Worm (Caenorhabditis elegans) whole organism, late embryonic: ENCODE data around the gene fbxc-7.

Source experiments
- hlh-13 ChIP-seq: fragments of 200-800 bp; sonication (Bioruptor generic); optimal IDR thresholded peaks from 2 replicates; lab custom pipeline; 2018; ENCODE audit warnings: mild to moderate bottlenecking, missing genetic modification characterization, missing compliant biosample characterization
- nhr-11 ChIP-seq: fragments of 150-350 bp; optimal IDR thresholded peaks from 2 replicates; lab custom pipeline; 2014; ENCODE audit warnings: missing biosample characterization, missing genetic modification characterization
- sox-4 ChIP-seq: sonication (generic microtip); optimal IDR thresholded peaks from 2 replicates; lab custom pipeline; 2017; ENCODE audit warnings: mild to moderate bottlenecking, missing genetic modification characterization, inconsistent platforms, missing compliant biosample characterization

DNA sequence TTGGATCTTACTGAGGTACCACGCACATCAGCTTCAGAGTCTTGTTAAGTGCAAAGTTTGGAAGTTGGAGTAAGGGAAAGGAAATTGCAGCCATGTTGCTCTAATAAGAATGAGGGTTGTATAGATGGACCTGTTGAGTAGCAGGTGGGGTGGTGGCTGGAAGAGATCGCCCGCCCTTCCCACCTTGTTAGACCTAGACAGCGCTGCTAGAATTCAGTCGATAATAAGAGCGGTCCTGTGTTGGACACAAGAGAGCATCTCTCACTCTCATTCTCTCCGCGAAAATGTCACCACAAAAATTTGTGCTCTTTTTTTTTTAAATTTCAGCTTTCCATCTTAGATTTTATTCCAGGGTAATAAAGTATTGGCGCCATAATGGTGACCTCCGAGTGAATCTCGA, 46.6 kb downstream of the fbxc-7 start, which contains the start of the genes fbxb-30 and F45D11.5:
- no peak for TF ChIP-seq nhr-11 (tag; lab: Kevin White, UChicago)
- TF ChIP-seq hlh-13 (GFP tag; lab: Kevin White, UChicago), result no peak
- no peak for TF ChIP-seq sox-4 (tag; lab: Kevin White, UChicago)
